Worm (Caenorhabditis elegans) whole organism, young adult: ENCODE data around the gene F43G6.4.

Experiments used
- B0035.1 ChIP-seq: sonication (generic microtip); optimal IDR thresholded peaks from 2 replicates; lab custom pipeline; 2016; ENCODE audit warnings: missing genetic modification characterization, mild to moderate bottlenecking, missing compliant biosample characterization, missing genotype, missing genetic modification reagents
- C06A6.2 ChIP-seq: fragments of 200-800 bp; sonication (Bioruptor generic); conservative IDR thresholded peaks from 2 replicates; pipeline ENCODE4 v1.3.6; 2022; ENCODE audit warnings: missing genetic modification characterization, missing compliant biosample characterization
- F37B4.10 ChIP-seq: fragments of 200-800 bp; sonication (Bioruptor generic); IDR thresholded peaks from 2 replicates; pipeline ENCODE4 v1.3.6; 2022; ENCODE audit warnings: missing genetic modification characterization, missing compliant biosample characterization
- F57A8.1 ChIP-seq: fragments of 200-800 bp; sonication (Bioruptor generic); optimal IDR thresholded peaks from 2 replicates; lab custom pipeline; 2018; ENCODE audit warnings: mild to moderate bottlenecking, missing genetic modification characterization, moderate library complexity, missing compliant biosample characterization
- K11D2.4 ChIP-seq: fragments of 200-800 bp; sonication (Bioruptor generic); IDR thresholded peaks from 2 replicates; pipeline ENCODE4 v1.3.6; 2022; ENCODE audit warnings: missing genetic modification reagents, missing genetic modification characterization, missing compliant biosample characterization
- Y53G8AR.9 ChIP-seq: fragments of 200-800 bp; sonication (Bioruptor generic); conservative IDR thresholded peaks from 2 replicates; pipeline ENCODE4 v1.3.6; 2022; ENCODE audit warnings: missing genetic modification reagents, missing genetic modification characterization, missing compliant biosample characterization
- Y79H2A.3 ChIP-seq: fragments of 200-800 bp; sonication (Bioruptor generic); conservative IDR thresholded peaks from 2 replicates; pipeline ENCODE4 v1.3.6; 2022; ENCODE audit warnings: missing genetic modification reagents, missing genetic modification characterization, missing compliant biosample characterization
- akir-1 ChIP-seq: fragments of 200-800 bp; sonication (Bioruptor generic); optimal IDR thresholded peaks from 2 replicates; lab custom pipeline; 2018; ENCODE audit warnings: mild to moderate bottlenecking, missing genetic modification characterization, moderate library complexity, missing compliant biosample characterization
- atf-7 ChIP-seq: sonication (generic microtip); optimal IDR thresholded peaks from 2 replicates; lab custom pipeline; 2017; ENCODE audit warnings: mild to moderate bottlenecking, missing genetic modification characterization, missing compliant biosample characterization
- cebp-2 ChIP-seq: fragments of 200-800 bp; sonication (Bioruptor generic); IDR thresholded peaks from 2 replicates; pipeline ENCODE4 v1.3.6; 2022; ENCODE audit warnings: missing genetic modification characterization, missing compliant biosample characterization
- ceh-100 ChIP-seq: fragments of 200-800 bp; sonication (Bioruptor generic); IDR thresholded peaks from 2 replicates; pipeline ENCODE4 v1.3.6; 2022; ENCODE audit warnings: missing genetic modification reagents, missing genetic modification characterization, missing compliant biosample characterization
- ceh-27 ChIP-seq: fragments of 200-800 bp; sonication (Bioruptor generic); optimal IDR thresholded peaks from 2 replicates; lab custom pipeline; 2018; ENCODE audit warnings: mild to moderate bottlenecking, missing genetic modification characterization, moderate library complexity, missing compliant biosample characterization
- ceh-40 ChIP-seq: fragments of 200-800 bp; sonication (Bioruptor generic); IDR thresholded peaks from 2 replicates; pipeline ENCODE4 v1.3.6; 2022; ENCODE audit warnings: missing genetic modification characterization, missing compliant biosample characterization
- die-1 ChIP-seq: sonication (generic microtip); optimal IDR thresholded peaks from 2 replicates; lab custom pipeline; 2016; ENCODE audit warnings: missing genotype, mild to moderate bottlenecking, missing genetic modification characterization, missing compliant biosample characterization
- egl-44 ChIP-seq: fragments of 200-800 bp; sonication (Bioruptor generic); IDR thresholded peaks from 2 replicates; pipeline ENCODE4 v1.3.6; 2022; ENCODE audit warnings: missing genetic modification reagents, missing genetic modification characterization, missing compliant biosample characterization
- fkh-3 ChIP-seq: sonication (generic microtip); optimal IDR thresholded peaks from 2 replicates; lab custom pipeline; 2016; ENCODE audit warnings: mild to moderate bottlenecking, missing genetic modification characterization, missing compliant biosample characterization
- gei-17 ChIP-seq: fragments of 200-800 bp; sonication (Bioruptor generic); optimal IDR thresholded peaks from 2 replicates; lab custom pipeline; 2018; ENCODE audit warnings: mild to moderate bottlenecking, missing genetic modification characterization, missing compliant biosample characterization
- hlh-12 ChIP-seq: sonication (generic microtip); optimal IDR thresholded peaks from 2 replicates; lab custom pipeline; 2016; ENCODE audit warnings: missing genetic modification characterization, missing compliant biosample characterization
- hlh-26 ChIP-seq: fragments of 200-800 bp; sonication (Bioruptor generic); conservative IDR thresholded peaks from 2 replicates; pipeline ENCODE4 v1.3.6; 2022; ENCODE audit warnings: missing genetic modification reagents, missing genetic modification characterization, missing compliant biosample characterization
- hsf-1 ChIP-seq: fragments of 200-800 bp; sonication (Bioruptor generic); IDR thresholded peaks from 2 replicates; pipeline ENCODE4 v1.3.6; 2022; ENCODE audit warnings: missing genetic modification reagents, missing genetic modification characterization, missing compliant biosample characterization
- lag-1 ChIP-seq: fragments of 200-800 bp; sonication (Bioruptor generic); IDR thresholded peaks from 2 replicates; pipeline ENCODE4 v1.3.6; 2022; ENCODE audit warnings: missing genetic modification reagents, missing genetic modification characterization, missing compliant biosample characterization
- lin-26 ChIP-seq: fragments of 200-800 bp; sonication (Bioruptor generic); IDR thresholded peaks from 2 replicates; pipeline ENCODE4 v1.3.6; 2022; ENCODE audit warnings: missing genetic modification reagents, missing genetic modification characterization, missing compliant biosample characterization
- lin-40 ChIP-seq: sonication (generic microtip); optimal IDR thresholded peaks from 2 replicates; lab custom pipeline; 2016; ENCODE audit warnings: missing genetic modification characterization, mild to moderate bottlenecking, missing compliant biosample characterization, missing genotype, missing genetic modification reagents
- lsl-1 ChIP-seq: fragments of 200-800 bp; sonication (Bioruptor generic); optimal IDR thresholded peaks from 2 replicates; lab custom pipeline; 2018; ENCODE audit warnings: mild to moderate bottlenecking, missing genetic modification characterization, moderate library complexity, missing compliant biosample characterization
- madf-8 ChIP-seq: fragments of 200-800 bp; sonication (Bioruptor generic); conservative IDR thresholded peaks from 2 replicates; pipeline ENCODE4 v1.3.6; 2022; ENCODE audit warnings: missing genetic modification reagents, missing genetic modification characterization, missing compliant biosample characterization
- nfyb-1 ChIP-seq: fragments of 200-800 bp; sonication (Bioruptor generic); IDR thresholded peaks from 2 replicates; pipeline ENCODE4 v1.3.6; 2022; ENCODE audit warnings: missing genetic modification reagents, missing genetic modification characterization, missing compliant biosample characterization
- nhr-120 ChIP-seq: fragments of 200-800 bp; sonication (Bioruptor generic); IDR thresholded peaks from 2 replicates; pipeline ENCODE4 v1.3.6; 2022; ENCODE audit warnings: missing genetic modification characterization, missing compliant biosample characterization
- nhr-27 ChIP-seq: fragments of 200-800 bp; sonication (Bioruptor generic); optimal IDR thresholded peaks from 2 replicates; lab custom pipeline; 2018; ENCODE audit warnings: mild to moderate bottlenecking, missing genetic modification characterization, moderate library complexity, missing compliant biosample characterization
- nhr-90 ChIP-seq: sonication (generic microtip); optimal IDR thresholded peaks from 2 replicates; lab custom pipeline; 2016; ENCODE audit warnings: missing genotype, mild to moderate bottlenecking, missing genetic modification characterization, missing compliant biosample characterization
- sdz-38 ChIP-seq: sonication (generic microtip); optimal IDR thresholded peaks from 2 replicates; lab custom pipeline; 2016; ENCODE audit warnings: missing genotype, missing genetic modification characterization, missing compliant biosample characterization
- snpc-1.3 ChIP-seq: sonication (generic microtip); optimal IDR thresholded peaks from 2 replicates; lab custom pipeline; 2017; ENCODE audit warnings: missing genetic modification characterization, mild to moderate bottlenecking, missing compliant biosample characterization, antibody characterized with exemption, moderate library complexity, missing genotype, missing genetic modification reagents; ENCODE audit not compliant: insufficient read depth
- snpc-3.4 ChIP-seq: sonication (generic microtip); optimal IDR thresholded peaks from 2 replicates; lab custom pipeline; 2017; ENCODE audit warnings: missing genetic modification characterization, mild to moderate bottlenecking, missing compliant biosample characterization, antibody characterized with exemption, moderate library complexity, missing genotype, missing genetic modification reagents
- snpc-4 ChIP-seq, 5 experiments: fragments of 150-350 bp in 1 of 5; sonication (generic microtip) in 4 of 5; optimal IDR thresholded peaks; 2 replicates each; lab custom pipeline; 2014 to 2018; ENCODE audit warnings: missing genetic modification characterization in 5 of 5, missing biosample characterization in 3 of 5, antibody characterized with exemption in 2 of 5, mild to moderate bottlenecking in 2 of 5, missing compliant biosample characterization in 2 of 5, missing genotype in 2 of 5, moderate library complexity in 2 of 5, missing genetic modification reagents in 1 of 5
- somi-1 ChIP-seq: fragments of 200-800 bp; sonication (Bioruptor generic); optimal IDR thresholded peaks from 2 replicates; lab custom pipeline; 2018; ENCODE audit warnings: mild to moderate bottlenecking, missing genetic modification characterization, missing compliant biosample characterization
- tbp1 ChIP-seq: fragments of 200-800 bp; sonication (Bioruptor generic); optimal IDR thresholded peaks from 2 replicates; lab custom pipeline; 2018; ENCODE audit warnings: mild to moderate bottlenecking, missing genetic modification characterization, missing compliant biosample characterization
- zfh-2 ChIP-seq: fragments of 200-800 bp; sonication (Bioruptor generic); conservative IDR thresholded peaks from 2 replicates; pipeline ENCODE4 v1.3.6; 2022; ENCODE audit warnings: missing genetic modification reagents, missing genetic modification characterization, missing compliant biosample characterization
- zim-3 ChIP-seq: sonication (generic microtip); optimal IDR thresholded peaks from 2 replicates; lab custom pipeline; 2017; ENCODE audit warnings: mild to moderate bottlenecking, missing genetic modification characterization, moderate library complexity, missing compliant biosample characterization
- ztf-25 ChIP-seq: fragments of 200-800 bp; sonication (Bioruptor generic); IDR thresholded peaks from 2 replicates; pipeline ENCODE4 v1.3.6; 2022; ENCODE audit warnings: missing genetic modification reagents, missing genetic modification characterization, missing compliant biosample characterization
- ztf-26 ChIP-seq: sonication (generic microtip); optimal IDR thresholded peaks from 2 replicates; lab custom pipeline; 2017; ENCODE audit warnings: missing genetic modification characterization, missing compliant biosample characterization

The F43G6.4 gene

ce11 chrII:11838353-11838752, 47.8 kb downstream of the F43G6.4 start (continued):
- TF ChIP-seq zim-3 (tag; lab: Kevin White, UChicago) (no peak), die-1 (tag; lab: Kevin White, UChicago) (peak; percentile 13), C06A6.2 (GFP tag; lab: Robert Waterston, UW) (0 out of 2 replicates have a peak, but pooled peaks have one; percentile 13)

ce11 chrII:11839116-11839515, 48.6 kb downstream of the F43G6.4 start:
- TF ChIP-seq nhr-120 (GFP tag; lab: Robert Waterston, UW) (no peak), zim-3 (tag; lab: Kevin White, UChicago) (no peak), ztf-25 (GFP tag; lab: Robert Waterston, UW) (no peak), fkh-3 (tag; lab: Kevin White, UChicago) (no peak), tbp1 (GFP tag; lab: Kevin White, UChicago) (no peak), hlh-12 (no peak), sdz-38 (tag; lab: Kevin White, UChicago) (no peak), K11D2.4 (no peak), snpc-1.3 (no peak), ceh-27 (GFP tag; lab: Kevin White, UChicago) (no peak), nhr-90 (tag; lab: Kevin White, UChicago) (no peak), nhr-27 (tag; lab: Kevin White, UChicago) (no peak), lag-1 (GFP tag; lab: Robert Waterston, UW) (no peak), akir-1 (GFP tag; lab: Kevin White, UChicago) (no peak), cebp-2 (GFP tag; lab: Robert Waterston, UW) (no peak), die-1 (tag; lab: Kevin White, UChicago) (no peak), gei-17 (GFP tag; lab: Kevin White, UChicago) (no peak)

- TF ChIP-seq zfh-2 (GFP tag; lab: Robert Waterston, UW) (no peak), ztf-26 (tag; lab: Kevin White, UChicago) (peak; percentile 61), somi-1 (peak; percentile 18), nfyb-1 (GFP tag; lab: Robert Waterston, UW) (no peak), snpc-4 (GFP tag; optimal IDR thresholded peaks at IDR 0.05; lab: Kevin White, UChicago) (no peak), snpc-4 (tag; optimal IDR thresholded peaks at IDR 0.05; lab: Kevin White, UChicago) (peak; percentile 23 to 87 (median 78)), lin-26 (0 out of 2 replicates have a peak, but pooled peaks have one; percentile 38), atf-7 (tag; lab: Kevin White, UChicago) (peak; percentile 50)
Measured at ce11 chrII:11841653-11842052, 51.1 kb downstream of the F43G6.4 start.

ce11 chrII:11842317-11842716, 51.8 kb downstream of the F43G6.4 start, which contains the start of gene T27D12.1:
T27D12.1 (plus strand) TSS chrII:11842617.
- TF ChIP-seq snpc-3.4 (no peak), K11D2.4 (no peak), Y79H2A.3 (GFP tag; lab: Robert Waterston, UW) (no peak), ceh-100 (GFP tag; lab: Robert Waterston, UW) (no peak), hsf-1 (GFP tag; lab: Robert Waterston, UW) (no peak), lsl-1 (GFP tag; lab: Kevin White, UChicago) (no peak), F57A8.1 (GFP tag; lab: Kevin White, UChicago) (no peak), hlh-26 (GFP tag; lab: Robert Waterston, UW) (no peak), gei-17 (GFP tag; lab: Kevin White, UChicago) (no peak), ceh-40 (GFP tag; lab: Robert Waterston, UW) (no peak), Y53G8AR.9 (GFP tag; lab: Robert Waterston, UW) (no peak), B0035.1 (tag; lab: Kevin White, UChicago) (no peak), lin-40 (tag; lab: Kevin White, UChicago) (no peak), zfh-2 (GFP tag; lab: Robert Waterston, UW) (no peak), madf-8 (no peak), egl-44 (GFP tag; lab: Robert Waterston, UW) (no peak), F37B4.10 (no peak)
- TF ChIP-seq, all 124 proteins: peak for 0
